Fruit fly (Drosophila melanogaster) Kc167 (cell line): ENCODE results near the gene CG43127.

Experiments used
- Myc ChIP-seq: fragments of >200 bp; optimal IDR thresholded peaks from 2 replicates; lab custom pipeline; 2017; ENCODE audit warnings: missing external identifiers
- Sin3A ChIP-seq: fragments of >200 bp; optimal IDR thresholded peaks from 2 replicates; lab custom pipeline; 2018; ENCODE audit warnings: missing external identifiers
- h ChIP-seq: fragments of >200 bp; optimal IDR thresholded peaks from 3 replicates; lab custom pipeline; 2018; ENCODE audit warnings: missing external identifiers
- insv ChIP-seq: fragments of >200 bp; optimal IDR thresholded peaks from 3 replicates; lab custom pipeline; 2018; ENCODE audit warnings: missing external identifiers
- psq ChIP-seq: fragments of >200 bp; optimal IDR thresholded peaks from 2 replicates; lab custom pipeline; 2017; ENCODE audit warnings: missing external identifiers
- ttk ChIP-seq: sonication (Bioruptor generic); optimal IDR thresholded peaks from 2 replicates; lab custom pipeline; 2017; ENCODE audit warnings: missing external identifiers

Gene CG43127

dm6 chr3L:10660744-10661589 lies 35.6 kb upstream of the CG43127 start, which contains the start of the genes CG32066 and CG8003:
Gene CG32066 (minus strand): TSS chr3L:10661013.
Gene CG8003 (plus strand): TSS chr3L:10661475.
- TF ChIP-seq h (lab: Kevin White, UChicago) = no peak
- no peak for TF ChIP-seq psq (lab: Kevin White, UChicago)

- TF ChIP-seq Sin3A (lab: Kevin White, UChicago) = no peak
- no peak for TF ChIP-seq psq (lab: Kevin White, UChicago)
- TF ChIP-seq ttk (lab: Kevin White, UChicago) = no peak
- no peak for TF ChIP-seq h (lab: Kevin White, UChicago)
- no peak for TF ChIP-seq Myc
Measured at dm6 chr3L:10659993-10660743, 34.8 kb upstream of the CG43127 start.

- TF ChIP-seq insv (lab: Kevin White, UChicago) = no peak
- no peak for TF ChIP-seq psq (lab: Kevin White, UChicago)
- no peak for TF ChIP-seq Sin3A (lab: Kevin White, UChicago)
- TF ChIP-seq Myc = no peak
- no peak for TF ChIP-seq h (lab: Kevin White, UChicago)
- no peak for TF ChIP-seq ttk (lab: Kevin White, UChicago)
Measured at dm6 chr3L:10659524-10659923, 34.1 kb upstream of the CG43127 start.

dm6 chr3L:10658362-10659127 lies 33.1 kb upstream of the CG43127 start:
- TF ChIP-seq ttk (lab: Kevin White, UChicago) (no peak), insv (lab: Kevin White, UChicago) (no peak), psq (lab: Kevin White, UChicago) (no peak), Sin3A (lab: Kevin White, UChicago) (no peak), h (lab: Kevin White, UChicago) (no peak), Myc (no peak)

- no peak for TF ChIP-seq h (lab: Kevin White, UChicago)
- TF ChIP-seq Sin3A (lab: Kevin White, UChicago) = no peak
- TF ChIP-seq psq (lab: Kevin White, UChicago) = no peak
- no peak for TF ChIP-seq Myc
- no peak for TF ChIP-seq ttk (lab: Kevin White, UChicago)
- no peak for TF ChIP-seq insv (lab: Kevin White, UChicago)
Measured at dm6 chr3L:10657311-10657710, 31.9 kb upstream of the CG43127 start.

dm6 chr3L:10656451-10657198 lies 31.2 kb upstream of the CG43127 start:
- TF ChIP-seq h (lab: Kevin White, UChicago) (no peak), psq (lab: Kevin White, UChicago) (no peak), insv (lab: Kevin White, UChicago) (no peak)

dm6 chr3L:10654439-10654838 lies 29.0 kb upstream of the CG43127 start:
- TF ChIP-seq ttk (lab: Kevin White, UChicago) = no peak
- no peak for TF ChIP-seq h (lab: Kevin White, UChicago)
- TF ChIP-seq psq (lab: Kevin White, UChicago) = no peak
- TF ChIP-seq Sin3A (lab: Kevin White, UChicago) = no peak
- TF ChIP-seq Myc = no peak
- TF ChIP-seq insv (lab: Kevin White, UChicago) = no peak

dm6 chr3L:10652487-10652886 lies 27.1 kb upstream of the CG43127 start:
- TF ChIP-seq ttk (lab: Kevin White, UChicago) (no peak), Sin3A (lab: Kevin White, UChicago) (no peak), insv (lab: Kevin White, UChicago) (no peak), Myc (no peak), h (lab: Kevin White, UChicago) (no peak), psq (lab: Kevin White, UChicago) (no peak)

dm6 chr3L:10651271-10651670 lies 25.9 kb upstream of the CG43127 start:
- TF ChIP-seq Sin3A (lab: Kevin White, UChicago) (no peak), insv (lab: Kevin White, UChicago) (no peak), Myc (no peak), psq (lab: Kevin White, UChicago) (no peak), h (lab: Kevin White, UChicago) (no peak), ttk (lab: Kevin White, UChicago) (no peak)

dm6 chr3L:10648431-10648830 lies 23.0 kb upstream of the CG43127 start:
- no peak for TF ChIP-seq ttk (lab: Kevin White, UChicago)
- TF ChIP-seq Myc = no peak
- no peak for TF ChIP-seq h (lab: Kevin White, UChicago)
- TF ChIP-seq insv (lab: Kevin White, UChicago) = no peak
- no peak for TF ChIP-seq Sin3A (lab: Kevin White, UChicago)
- TF ChIP-seq psq (lab: Kevin White, UChicago) = no peak
